Worm (Caenorhabditis elegans): ENCODE measurements around the gene dnj-22.

ce11 chrV:8460306-8460705, 1.6 kb downstream of the dnj-22 start, which contains the start of gene T23B12.6:
- no peak for TF ChIP-seq fkh-10 (GFP tag; optimal IDR thresholded peaks at IDR 0.05)
- TF ChIP-seq ama-1 (optimal IDR thresholded peaks at IDR 0.05) = no peak
- TF ChIP-seq nfya-1 (tag; optimal IDR thresholded peaks at IDR 0.05) = no peak
- TF ChIP-seq pha-4 (tag; optimal IDR thresholded peaks at IDR 0.05) = no peak
- TF ChIP-seq madf-2 (tag; optimal IDR thresholded peaks at IDR 0.05) = no peak
- no peak for TF ChIP-seq dmd-4 (tag; optimal IDR thresholded peaks at IDR 0.05; ENCODE audit: borderline replicate concordance)
- no peak for TF ChIP-seq elt-2 (tag; optimal IDR thresholded peaks at IDR 0.05)
